Fruit fly (Drosophila melanogaster) Kc167 (cell line): Measurements from ENCODE around the gene Smg5.

ENCODE experiments used
- Myc ChIP-seq: fragments of >200 bp; optimal IDR thresholded peaks from 2 replicates; lab custom pipeline; 2017; ENCODE audit warnings: missing external identifiers
- Sin3A ChIP-seq: fragments of >200 bp; optimal IDR thresholded peaks from 2 replicates; lab custom pipeline; 2018; ENCODE audit warnings: missing external identifiers
- h ChIP-seq: fragments of >200 bp; optimal IDR thresholded peaks from 3 replicates; lab custom pipeline; 2018; ENCODE audit warnings: missing external identifiers
- insv ChIP-seq: fragments of >200 bp; optimal IDR thresholded peaks from 3 replicates; lab custom pipeline; 2018; ENCODE audit warnings: missing external identifiers
- psq ChIP-seq: fragments of >200 bp; optimal IDR thresholded peaks from 2 replicates; lab custom pipeline; 2017; ENCODE audit warnings: missing external identifiers
- ttk ChIP-seq: sonication (Bioruptor generic); optimal IDR thresholded peaks from 2 replicates; lab custom pipeline; 2017; ENCODE audit warnings: missing external identifiers

The Smg5 gene

DNA sequence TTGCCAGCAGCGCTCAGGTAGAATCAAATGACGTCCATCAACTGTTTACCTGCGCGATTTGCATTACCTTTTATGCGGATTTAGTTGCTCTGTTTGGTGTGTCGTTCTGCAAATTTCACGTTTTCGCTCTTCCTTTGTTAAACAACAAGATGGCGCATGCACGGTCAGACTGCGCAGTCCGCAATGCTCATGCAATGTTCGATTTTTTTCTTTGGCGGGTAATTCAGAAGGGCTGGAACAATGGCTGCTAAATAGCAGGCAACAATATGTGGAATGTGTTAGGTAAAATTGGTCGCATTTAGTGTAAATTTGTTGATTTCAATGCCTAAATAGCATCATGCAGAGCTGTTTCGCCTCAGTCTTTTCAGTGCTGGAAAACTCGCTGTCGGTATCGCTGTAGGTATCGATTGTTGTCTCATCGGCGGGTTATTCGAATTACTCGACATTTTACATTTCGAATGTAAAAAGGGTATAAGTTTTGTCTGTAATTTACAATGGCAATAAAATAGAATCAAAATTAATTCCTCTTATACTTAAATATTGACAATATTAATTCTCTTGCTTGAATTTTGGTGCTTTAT, at the start of gene Smg5:
TSS of gene Smg5 (minus strand) at position 331 of the 581 bp plus-strand sequence.
- TF ChIP-seq psq (lab: Kevin White, UChicago): no peak
- TF ChIP-seq insv: no peak
- no peak for TF ChIP-seq Sin3A (lab: Kevin White, UChicago)

DNA sequence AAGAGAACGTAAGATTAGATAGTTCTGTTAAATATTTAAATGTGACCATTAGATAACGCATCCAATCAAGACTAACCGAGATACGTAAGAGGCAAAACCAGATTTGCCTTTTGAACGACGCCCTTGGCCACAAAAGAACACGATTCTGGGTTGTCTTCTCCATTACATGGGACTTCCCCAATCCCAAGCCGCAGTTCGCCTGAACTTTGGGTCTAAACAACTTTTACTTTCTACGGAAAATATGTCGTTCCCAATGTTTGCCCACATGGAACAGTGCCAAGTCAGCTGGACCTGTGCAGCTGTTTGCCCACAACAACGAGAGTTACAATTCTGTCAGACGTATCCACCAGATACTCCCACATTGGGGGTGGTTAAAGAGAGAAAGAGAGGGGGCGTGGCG, 45.3 kb upstream of the Smg5 start:
- TF ChIP-seq h (lab: Kevin White, UChicago) (no peak), Myc (lab: Kevin White, UChicago) (no peak), psq (lab: Kevin White, UChicago) (no peak), ttk (lab: Kevin White, UChicago) (no peak), insv (no peak), Sin3A (lab: Kevin White, UChicago) (no peak)

DNA sequence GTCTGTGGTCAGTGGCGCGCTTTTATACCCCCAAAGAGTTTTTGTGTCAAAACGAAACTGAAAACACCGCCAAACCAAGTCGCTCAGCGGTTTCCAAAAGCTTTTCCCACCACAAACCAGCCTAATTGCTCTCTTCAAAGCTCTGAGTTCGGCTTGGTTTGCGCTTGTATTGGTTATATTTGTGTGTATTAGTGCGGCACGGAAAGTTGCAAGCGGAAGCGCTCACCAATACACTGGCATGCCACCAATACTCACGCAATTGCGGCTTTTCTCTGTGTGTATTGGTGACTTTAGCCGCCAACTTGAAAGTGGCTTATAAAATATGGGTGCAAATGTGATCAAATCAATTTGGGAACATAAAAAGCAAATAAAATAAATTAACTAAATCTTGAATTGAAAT, 43.0 kb upstream of the Smg5 start, which contains the start of gene Vajk3:
TSS of gene Vajk3 (minus strand) at position 1 of the 400 bp plus-strand sequence.
- TF ChIP-seq Sin3A (lab: Kevin White, UChicago): no peak
- TF ChIP-seq h (lab: Kevin White, UChicago): no peak
- TF ChIP-seq psq (lab: Kevin White, UChicago): no peak
- no peak for TF ChIP-seq insv
- TF ChIP-seq ttk (lab: Kevin White, UChicago): no peak
- TF ChIP-seq Myc (lab: Kevin White, UChicago): no peak

DNA sequence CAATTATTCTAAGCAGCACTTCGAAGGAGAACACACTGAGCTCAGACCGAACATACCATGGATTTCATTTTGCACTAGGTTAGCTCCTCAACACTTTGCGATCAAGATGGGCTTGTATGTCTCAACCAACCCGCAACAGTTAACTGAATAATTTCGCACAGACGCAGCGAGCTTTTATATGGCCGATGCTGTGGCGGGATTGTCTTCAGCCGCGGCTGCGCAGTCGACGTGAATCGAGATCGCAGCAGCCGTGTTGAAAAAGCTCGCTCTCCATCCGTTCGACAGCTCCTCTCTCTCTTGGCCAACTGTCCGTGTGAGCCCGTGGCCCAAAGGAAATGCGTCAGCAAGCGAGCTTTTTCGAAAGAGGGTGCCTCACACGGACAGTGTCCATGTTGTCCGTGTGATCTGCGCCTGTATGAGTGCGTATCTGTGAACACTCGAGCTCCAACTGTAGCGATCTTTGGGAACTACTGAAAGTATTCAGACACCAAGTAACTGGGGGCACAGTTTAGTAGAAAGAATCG, 30.1 kb upstream of the Smg5 start, which contains the start of gene Vajk2:
TSS of gene Vajk2 (minus strand) at position 151 of the 524 bp plus-strand sequence.
- TF ChIP-seq ttk (lab: Kevin White, UChicago): no peak

DNA sequence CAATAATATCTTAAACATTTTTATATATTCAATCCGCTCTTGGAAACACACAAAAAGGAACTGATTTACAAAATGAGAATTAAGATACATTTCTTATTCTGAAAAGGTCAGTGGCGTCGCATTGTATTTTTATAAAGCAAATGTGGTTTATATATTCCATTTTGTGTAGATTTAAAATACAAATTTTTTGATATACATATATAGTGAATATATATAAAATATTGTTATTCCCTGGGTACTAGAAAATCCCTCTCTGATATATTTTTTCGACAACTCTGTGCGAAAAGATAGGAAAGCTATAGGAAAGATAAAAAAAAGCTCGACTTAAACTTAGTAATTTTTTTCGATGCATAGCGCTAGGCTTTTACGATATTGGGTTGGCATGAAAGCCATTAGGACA, 26.9 kb upstream of the Smg5 start, which contains the start of gene CG42711:
TSS of gene CG42711 (minus strand) at position 45 of the 400 bp plus-strand sequence.
- TF ChIP-seq ttk (lab: Kevin White, UChicago): no peak
- TF ChIP-seq psq (lab: Kevin White, UChicago): no peak
- no peak for TF ChIP-seq Sin3A (lab: Kevin White, UChicago)
- TF ChIP-seq Myc (lab: Kevin White, UChicago): no peak
- TF ChIP-seq insv: no peak
- TF ChIP-seq h (lab: Kevin White, UChicago): no peak

DNA sequence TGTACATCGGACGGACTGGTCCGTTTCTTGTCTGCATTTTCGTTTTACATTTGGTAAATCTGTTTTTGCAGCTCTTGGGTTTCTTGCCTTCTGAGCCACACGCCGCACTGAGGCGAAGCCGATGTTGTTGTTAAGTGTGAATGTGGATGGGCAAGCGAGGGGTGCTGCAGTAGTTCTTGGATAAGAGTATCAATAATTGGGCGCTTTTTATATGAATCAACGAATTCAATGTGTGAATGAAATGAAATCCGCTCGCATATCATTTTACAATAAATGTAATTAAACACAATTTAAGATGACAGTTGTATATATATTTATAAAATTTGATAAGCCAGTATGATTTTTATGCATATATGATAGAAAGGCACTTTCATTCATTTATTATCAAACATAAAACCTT, 24.0 kb upstream of the Smg5 start:
- TF ChIP-seq Myc (lab: Kevin White, UChicago): no peak
- no peak for TF ChIP-seq psq (lab: Kevin White, UChicago)
- TF ChIP-seq Sin3A (lab: Kevin White, UChicago): no peak
- TF ChIP-seq insv: no peak
- no peak for TF ChIP-seq ttk (lab: Kevin White, UChicago)
- TF ChIP-seq h (lab: Kevin White, UChicago): no peak

DNA sequence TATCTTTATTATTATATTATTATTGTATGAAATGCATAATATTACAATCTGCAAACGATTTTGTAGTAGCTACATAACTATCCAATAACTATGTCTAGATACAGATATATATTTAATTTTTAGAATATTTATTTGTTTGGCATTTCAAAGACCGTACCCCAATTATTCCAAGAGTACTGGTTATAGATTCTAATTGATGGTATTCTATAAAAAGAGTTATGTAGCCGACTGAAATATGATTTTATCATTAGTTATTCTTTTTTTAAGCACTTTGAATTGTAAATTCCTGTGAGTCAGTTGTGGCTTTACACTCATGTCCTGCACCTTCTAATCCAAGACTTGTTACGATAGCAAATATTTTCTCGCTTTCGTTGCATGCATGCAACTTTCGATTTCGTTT, 21.2 kb upstream of the Smg5 start:
- TF ChIP-seq ttk (lab: Kevin White, UChicago): no peak
- TF ChIP-seq psq (lab: Kevin White, UChicago): no peak
- TF ChIP-seq h (lab: Kevin White, UChicago): no peak
- TF ChIP-seq Myc (lab: Kevin White, UChicago): no peak
- no peak for TF ChIP-seq Sin3A (lab: Kevin White, UChicago)
- no peak for TF ChIP-seq insv

DNA sequence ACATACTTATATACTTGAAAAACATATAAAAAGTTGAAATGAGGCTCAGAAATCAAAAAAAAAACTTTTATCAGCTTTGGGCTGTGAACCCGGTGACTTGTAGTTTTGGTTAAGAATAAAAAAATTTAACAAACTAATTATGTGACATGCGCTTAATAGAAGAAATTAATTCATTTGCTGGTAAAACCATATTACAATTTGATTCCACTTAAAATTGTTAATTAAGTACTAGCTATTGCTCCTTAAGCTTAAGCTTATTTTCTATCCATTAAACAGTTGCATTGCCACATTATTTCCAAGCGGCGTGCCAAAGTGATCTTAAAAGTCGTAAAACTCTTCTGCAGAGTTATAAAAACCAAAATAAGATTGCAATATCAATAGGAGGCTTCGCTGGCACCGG, 19.5 kb upstream of the Smg5 start:
- TF ChIP-seq insv: no peak
- no peak for TF ChIP-seq h (lab: Kevin White, UChicago)
- no peak for TF ChIP-seq Myc (lab: Kevin White, UChicago)
- no peak for TF ChIP-seq Sin3A (lab: Kevin White, UChicago)
- no peak for TF ChIP-seq ttk (lab: Kevin White, UChicago)
- no peak for TF ChIP-seq psq (lab: Kevin White, UChicago)

DNA sequence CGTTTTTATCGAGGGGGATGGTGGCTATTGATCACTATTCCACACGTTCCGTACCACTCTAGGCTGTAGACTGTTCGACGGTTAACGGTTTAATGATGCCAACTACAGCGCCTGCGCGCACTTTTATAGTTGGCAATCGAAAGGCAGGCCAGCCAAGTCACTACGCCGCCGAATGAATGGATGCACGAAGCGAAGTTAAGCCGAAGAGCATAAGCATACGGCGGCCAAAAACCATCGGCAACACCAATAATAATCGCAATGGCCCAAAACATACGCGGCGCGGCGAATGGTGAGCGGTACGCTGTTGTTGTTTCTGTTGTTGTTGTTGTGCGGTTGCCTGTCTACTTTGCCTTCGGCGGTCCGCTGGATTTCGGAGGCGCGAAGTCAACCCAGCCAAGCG, 19.0 kb upstream of the Smg5 start, which contains the start of gene Vajk1:
TSS of gene Vajk1 (minus strand) at position 101 of the 400 bp plus-strand sequence.
- TF ChIP-seq Myc (lab: Kevin White, UChicago) (no peak), h (lab: Kevin White, UChicago) (no peak), ttk (lab: Kevin White, UChicago) (no peak), Sin3A (lab: Kevin White, UChicago) (no peak), psq (lab: Kevin White, UChicago) (no peak), insv (no peak)

DNA sequence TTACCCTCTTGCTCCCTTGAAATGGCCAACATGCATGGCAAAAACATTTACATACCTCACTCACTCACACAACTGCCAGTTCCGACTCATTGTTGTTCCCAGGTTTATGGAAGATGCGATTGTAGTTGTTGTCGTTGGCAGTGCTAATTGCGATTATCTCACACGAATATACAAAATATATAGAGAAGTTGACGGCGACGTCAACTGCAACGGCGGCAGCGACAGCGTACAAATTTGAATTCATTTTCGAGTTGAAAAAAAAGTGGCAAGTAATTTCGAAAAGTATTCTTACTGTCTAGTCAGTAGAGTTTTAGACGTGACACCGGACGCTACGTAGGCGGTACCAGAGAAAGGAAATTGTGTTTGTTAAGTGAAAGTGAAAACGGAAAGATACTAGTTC, 10.0 kb upstream of the Smg5 start, which contains the start of gene Ance-3:
TSS of gene Ance-3 (plus strand) at position 301 of the 400 bp plus-strand sequence.
- TF ChIP-seq Myc (lab: Kevin White, UChicago) (no peak), Sin3A (lab: Kevin White, UChicago) (no peak), insv (no peak), h (lab: Kevin White, UChicago) (no peak), psq (lab: Kevin White, UChicago) (no peak)

DNA sequence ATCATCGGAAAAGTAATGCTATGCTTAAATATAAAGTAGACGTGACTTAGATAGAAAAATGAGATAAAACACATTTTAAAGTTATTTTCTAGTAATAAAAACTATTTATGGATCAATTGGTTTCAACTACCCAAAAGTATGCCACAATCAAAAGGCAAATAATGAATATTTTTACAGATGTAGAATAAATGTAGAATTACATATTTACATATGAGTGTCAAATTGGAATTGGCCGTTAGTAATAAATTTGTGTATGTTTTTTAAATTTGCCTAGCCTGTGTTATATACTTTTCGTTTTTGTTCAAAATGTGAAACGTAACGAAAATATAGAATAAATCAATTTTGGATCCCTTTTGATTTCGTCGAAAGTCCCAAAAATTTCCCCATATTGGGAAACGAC, 7.3 kb upstream of the Smg5 start, which contains the start of gene Acyp:
TSS of gene Acyp (plus strand) at position 301 of the 400 bp plus-strand sequence.
- no peak for TF ChIP-seq psq (lab: Kevin White, UChicago)
- no peak for TF ChIP-seq ttk (lab: Kevin White, UChicago)

DNA sequence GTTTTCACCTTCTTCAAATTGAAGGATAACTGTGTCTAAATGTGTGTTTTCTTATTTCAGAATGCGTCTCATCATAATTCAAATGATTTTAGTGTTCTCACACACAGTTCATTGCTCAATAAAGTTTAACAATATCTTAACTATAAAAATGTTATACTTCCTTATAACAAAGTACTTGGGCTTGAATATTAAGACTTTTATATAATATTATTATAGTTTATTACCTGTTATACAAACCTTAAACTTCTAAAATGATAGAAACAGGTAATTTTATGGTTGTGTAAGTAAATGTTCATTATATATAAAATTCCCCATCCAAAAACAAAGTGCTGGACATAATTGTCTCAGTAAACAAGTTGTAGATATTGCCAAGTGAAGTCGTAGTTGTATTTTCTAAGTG, 4.6 kb upstream of the Smg5 start, which contains the start of gene Ance-2:
TSS of gene Ance-2 (plus strand) at position 301 of the 400 bp plus-strand sequence.
- TF ChIP-seq Sin3A (lab: Kevin White, UChicago) (no peak), psq (lab: Kevin White, UChicago) (no peak), ttk (lab: Kevin White, UChicago) (no peak), insv (no peak), h (lab: Kevin White, UChicago) (no peak), Myc (lab: Kevin White, UChicago) (no peak)
